Fruit fly (Drosophila melanogaster) whole organism, embryonic: Measurements from ENCODE around the gene Kmn1.

Experiments used
- Ada2b ChIP-seq: fragments of 200-800 bp; sonication (Bioruptor generic); IDR thresholded peaks from 2 replicates; pipeline ENCODE4 v1.3.6; 2022; ENCODE audit warnings: missing biosample characterization, missing genetic modification characterization
- Atf3 ChIP-seq: fragments of 200-800 bp; sonication (Bioruptor generic); optimal IDR thresholded peaks from 3 replicates; lab custom pipeline; 2016; ENCODE audit warnings: missing biosample characterization, missing genetic modification characterization
- Atf6 ChIP-seq: fragments of 200-800 bp; sonication (Bioruptor generic); IDR thresholded peaks from 2 replicates; pipeline ENCODE4 v1.3.6; 2022; ENCODE audit warnings: missing biosample characterization, missing genetic modification characterization
- Bdp1 ChIP-seq: fragments of 200-800 bp; sonication (Bioruptor generic); optimal IDR thresholded peaks from 3 replicates; lab custom pipeline; 2016; ENCODE audit warnings: missing biosample characterization, missing genetic modification characterization
- Blimp-1 ChIP-seq: fragments of 200-800 bp; sonication (Bioruptor generic); optimal IDR thresholded peaks from 3 replicates; lab custom pipeline; 2018; ENCODE audit warnings: missing biosample characterization, missing genetic modification characterization, mild to moderate bottlenecking, moderate library complexity, missing genetic modification reagents
- Bteb2 ChIP-seq: fragments of 200-800 bp; sonication (Bioruptor generic); optimal IDR thresholded peaks from 2 replicates; lab custom pipeline; 2016; ENCODE audit warnings: missing biosample characterization, missing genetic modification characterization
- CG10366 ChIP-seq: fragments of 200-800 bp; sonication (Bioruptor generic); IDR thresholded peaks from 2 replicates; pipeline ENCODE4 v1.3.6; 2022; ENCODE audit warnings: missing biosample characterization, missing genetic modification characterization
- CG10959 ChIP-seq: fragments of 200-800 bp; sonication (Bioruptor generic); IDR thresholded peaks from 2 replicates; pipeline ENCODE4 v1.3.6; 2022; ENCODE audit warnings: missing biosample characterization, missing genetic modification characterization
- CG11093 ChIP-seq: fragments of 200-800 bp; sonication (Bioruptor generic); IDR thresholded peaks from 3 replicates; pipeline ENCODE4 v1.3.6; 2022; ENCODE audit warnings: missing biosample characterization, missing genetic modification characterization
- CG11696 ChIP-seq: fragments of 200-800 bp; sonication (Bioruptor generic); IDR thresholded peaks from 2 replicates; pipeline ENCODE4 v1.3.6; 2022; ENCODE audit warnings: missing biosample characterization, missing genetic modification characterization
- CG12769 ChIP-seq: fragments of 200-800 bp; sonication (Bioruptor generic); optimal IDR thresholded peaks from 2 replicates; lab custom pipeline; 2019; ENCODE audit warnings: missing biosample characterization, mild to moderate bottlenecking, missing genetic modification characterization, moderate library complexity
- CG13894 ChIP-seq: fragments of 200-800 bp; sonication (Bioruptor generic); optimal IDR thresholded peaks from 3 replicates; lab custom pipeline; 2018; ENCODE audit warnings: missing biosample characterization, mild to moderate bottlenecking, missing genetic modification characterization, moderate library complexity
- CG14965 ChIP-seq: fragments of 200-800 bp; sonication (Bioruptor generic); optimal IDR thresholded peaks from 2 replicates; lab custom pipeline; 2016; ENCODE audit warnings: missing biosample characterization, missing genetic modification characterization, borderline replicate concordance
- CG15073 ChIP-seq: fragments of 200-800 bp; sonication (Bioruptor generic); optimal IDR thresholded peaks from 2 replicates; lab custom pipeline; 2016; ENCODE audit warnings: missing biosample characterization, missing genetic modification characterization
- CG17385 ChIP-seq: fragments of 200-800 bp; sonication (Bioruptor generic); optimal IDR thresholded peaks from 3 replicates; lab custom pipeline; 2018; ENCODE audit warnings: missing biosample characterization, mild to moderate bottlenecking, missing genetic modification characterization
- CG34422 ChIP-seq: fragments of 200-800 bp; sonication (Bioruptor generic); IDR thresholded peaks from 3 replicates; pipeline ENCODE4 v1.3.6; 2022; ENCODE audit warnings: missing biosample characterization, missing genetic modification characterization
- CG4328 ChIP-seq: fragments of 200-800 bp; sonication (Bioruptor generic); optimal IDR thresholded peaks from 3 replicates; lab custom pipeline; 2017; ENCODE audit warnings: missing biosample characterization, missing genetic modification reagents, missing genetic modification characterization
- CG4360 ChIP-seq: fragments of 200-800 bp; sonication (Bioruptor generic); IDR thresholded peaks from 2 replicates; pipeline ENCODE4 v1.3.6; 2022; ENCODE audit warnings: missing biosample characterization, missing genetic modification characterization
- CG4730 ChIP-seq: fragments of 200-800 bp; sonication (Bioruptor generic); IDR thresholded peaks from 2 replicates; pipeline ENCODE4 v1.3.6; 2022; ENCODE audit warnings: missing biosample characterization, missing genetic modification characterization
- CG6854 ChIP-seq: fragments of 200-800 bp; sonication (Bioruptor generic); optimal IDR thresholded peaks from 3 replicates; lab custom pipeline; 2017; ENCODE audit warnings: missing biosample characterization, mild to moderate bottlenecking, missing genetic modification characterization
- CG8765 ChIP-seq: fragments of 200-800 bp; sonication (Bioruptor generic); IDR thresholded peaks from 2 replicates; pipeline ENCODE4 v1.3.6; 2022; ENCODE audit warnings: missing biosample characterization, missing genetic modification characterization
- CoRest ChIP-seq: fragments of 200-800 bp; sonication (Bioruptor generic); optimal IDR thresholded peaks from 3 replicates; lab custom pipeline; 2018; ENCODE audit warnings: missing biosample characterization, mild to moderate bottlenecking, missing genetic modification characterization, moderate library complexity
- Dll ChIP-seq: fragments of 200-800 bp; sonication (Bioruptor generic); IDR thresholded peaks from 4 replicates; pipeline ENCODE4 v1.3.6; 2022; ENCODE audit warnings: missing biosample characterization, missing genetic modification characterization; ENCODE audit not compliant: partially characterized antibody
- GATAe ChIP-seq: fragments of 200-800 bp; sonication (Bioruptor generic); conservative IDR thresholded peaks from 2 replicates; pipeline ENCODE4 v1.3.6; 2022; ENCODE audit warnings: missing biosample characterization, missing genetic modification characterization
- Mrtf ChIP-seq: fragments of 200-800 bp; sonication (Bioruptor generic); IDR thresholded peaks from 3 replicates; pipeline ENCODE4 v1.3.6; 2022; ENCODE audit warnings: missing biosample characterization, missing genetic modification characterization
- NfI ChIP-seq: fragments of 200-800 bp; sonication (Bioruptor generic); optimal IDR thresholded peaks from 3 replicates; lab custom pipeline; 2018; ENCODE audit warnings: missing biosample characterization, mild to moderate bottlenecking, missing genetic modification characterization, moderate library complexity
- Oaz ChIP-seq: fragments of 200-800 bp; sonication (Bioruptor generic); IDR thresholded peaks from 2 replicates; pipeline ENCODE4 v1.3.6; 2022; ENCODE audit warnings: missing biosample characterization, missing genetic modification characterization
- PHDP ChIP-seq: fragments of 200-800 bp; sonication (Bioruptor generic); optimal IDR thresholded peaks from 3 replicates; lab custom pipeline; 2018; ENCODE audit warnings: missing biosample characterization, mild to moderate bottlenecking, missing genetic modification characterization, moderate library complexity
- Ptx1 ChIP-seq: fragments of 200-800 bp; sonication (Bioruptor generic); IDR thresholded peaks from 2 replicates; pipeline ENCODE4 v1.3.6; 2022; ENCODE audit warnings: missing biosample characterization, missing genetic modification characterization
- Six4 ChIP-seq: fragments of 200-800 bp; sonication (Bioruptor generic); optimal IDR thresholded peaks from 2 replicates; lab custom pipeline; 2016; ENCODE audit warnings: missing biosample characterization, missing genetic modification characterization
- Sox102F ChIP-seq: fragments of 200-800 bp; sonication (Bioruptor generic); optimal IDR thresholded peaks from 2 replicates; lab custom pipeline; 2018; ENCODE audit warnings: missing biosample characterization, mild to moderate bottlenecking, missing genetic modification characterization, moderate library complexity
- Usf ChIP-seq: fragments of 200-800 bp; sonication (Bioruptor generic); optimal IDR thresholded peaks from 2 replicates; lab custom pipeline; 2017; ENCODE audit warnings: missing genotype, missing biosample characterization, missing genetic modification characterization
- az2 ChIP-seq: fragments of 200-800 bp; sonication (Bioruptor generic); optimal IDR thresholded peaks from 3 replicates; lab custom pipeline; 2016; ENCODE audit warnings: missing biosample characterization, missing genetic modification characterization
- bab2 ChIP-seq: fragments of 200-800 bp; sonication (Bioruptor generic); optimal IDR thresholded peaks from 2 replicates; lab custom pipeline; 2016; ENCODE audit warnings: missing biosample characterization, missing genetic modification characterization
- btn ChIP-seq: fragments of 200-800 bp; sonication (Bioruptor generic); optimal IDR thresholded peaks from 2 replicates; lab custom pipeline; 2016; ENCODE audit warnings: missing biosample characterization, missing genetic modification characterization
- cato ChIP-seq: fragments of 200-800 bp; sonication (Bioruptor generic); optimal IDR thresholded peaks from 2 replicates; lab custom pipeline; 2016; ENCODE audit warnings: missing biosample characterization, missing genetic modification characterization, borderline replicate concordance
- chif ChIP-seq, 2 experiments: fragments of 200-800 bp; sonication (Bioruptor generic); optimal IDR thresholded peaks; 3 replicates each; lab custom pipeline; 2016; ENCODE audit warnings: missing biosample characterization in 2 of 2, missing genetic modification characterization in 2 of 2
- ci ChIP-seq: fragments of 200-800 bp; sonication (Bioruptor generic); IDR thresholded peaks from 3 replicates; pipeline ENCODE4 v1.3.6; 2022; ENCODE audit warnings: missing biosample characterization, missing genetic modification characterization
- dati ChIP-seq: fragments of 200-800 bp; sonication (Bioruptor generic); IDR thresholded peaks from 2 replicates; pipeline ENCODE4 v1.3.6; 2022; ENCODE audit warnings: missing biosample characterization, missing genetic modification characterization
- gt ChIP-seq: fragments of 200-800 bp; sonication (Bioruptor generic); IDR thresholded peaks from 2 replicates; pipeline ENCODE4 v1.3.6; 2022; ENCODE audit warnings: missing biosample characterization, missing genetic modification characterization
- jumu ChIP-seq: fragments of 200-800 bp; sonication (Bioruptor generic); optimal IDR thresholded peaks from 3 replicates; lab custom pipeline; 2016; ENCODE audit warnings: missing biosample characterization, missing genetic modification characterization
- lilli ChIP-seq: fragments of 200-800 bp; sonication (Bioruptor generic); optimal IDR thresholded peaks from 3 replicates; lab custom pipeline; 2016; ENCODE audit warnings: missing biosample characterization, missing genetic modification characterization
- lov ChIP-seq, 2 experiments: fragments of 200-800 bp in 1 of 2; fragments of >200 bp in 1 of 2; sonication (Bioruptor generic) in 1 of 2; IDR thresholded peaks in 1 of 2; optimal IDR thresholded peaks in 1 of 2; 2 replicates in 1 of 2; 3 replicates in 1 of 2; pipeline versions ENCODE4 v1.3.6 to Lab custom; 2017 to 2022; ENCODE audit warnings: missing biosample characterization in 1 of 2, missing genetic modification characterization in 1 of 2
- oc ChIP-seq: fragments of 200-800 bp; sonication (Bioruptor generic); optimal IDR thresholded peaks from 2 replicates; lab custom pipeline; 2018; ENCODE audit warnings: missing biosample characterization, mild to moderate bottlenecking, missing genetic modification characterization, moderate library complexity
- p53 ChIP-seq: fragments of 200-800 bp; sonication (Bioruptor generic); optimal IDR thresholded peaks from 2 replicates; lab custom pipeline; 2016; ENCODE audit warnings: missing biosample characterization, missing genetic modification characterization
- scrt ChIP-seq: fragments of 200-800 bp; sonication (Bioruptor generic); optimal IDR thresholded peaks from 2 replicates; lab custom pipeline; 2018; ENCODE audit warnings: missing biosample characterization, mild to moderate bottlenecking, missing genetic modification characterization, moderate library complexity
- sug ChIP-seq: fragments of 200-800 bp; optimal IDR thresholded peaks from 2 replicates; lab custom pipeline; 2019; ENCODE audit warnings: missing biosample characterization, mild to moderate bottlenecking, missing genetic modification characterization, moderate library complexity
- tx ChIP-seq: fragments of 200-800 bp; sonication (Bioruptor generic); optimal IDR thresholded peaks from 2 replicates; lab custom pipeline; 2016; ENCODE audit warnings: missing biosample characterization, missing genetic modification characterization
- usp ChIP-seq: fragments of >200 bp; optimal IDR thresholded peaks from 2 replicates; lab custom pipeline; 2017; ENCODE audit warnings: missing biosample characterization, missing genetic modification characterization
- vvl ChIP-seq: fragments of 200-800 bp; sonication (Bioruptor generic); IDR thresholded peaks from 2 replicates; pipeline ENCODE4 v1.3.6; 2022; ENCODE audit warnings: missing biosample characterization, missing genetic modification characterization

The Kmn1 gene

dm6 chrX:11528026-11528702 is 44.1 kb downstream of the Kmn1 start (continued):
- TF ChIP-seq Sox102F (peak; percentile 83), p53 (GFP tag; lab: Kevin White, UChicago) (no peak), CG8765 (GFP tag; lab: Robert Waterston, UW) (no peak; the same call in 1 of the 2 replicates), Six4 (GFP tag; lab: Kevin White, UChicago) (peak; percentile 78), CG10366 (peak; percentile 54), vvl (GFP tag; lab: Robert Waterston, UW) (peak; percentile 84), Bdp1 (GFP tag; lab: Kevin White, UChicago) (peak; percentile 29), lov (optimal IDR thresholded peaks at IDR 0.05; lab: Kevin White, UChicago) (no peak), lov (GFP tag; IDR thresholded peaks at IDR 0.05; lab: Robert Waterston, UW) (peak; percentile 89), PHDP (tag; lab: Kevin White, UChicago) (peak; percentile 78), btn (peak; percentile 10), CG11696 (GFP tag; lab: Robert Waterston, UW) (peak; percentile 87), CG11093 (GFP tag; lab: Robert Waterston, UW) (0 out of 3 replicates have a peak, but pooled peaks have one; percentile 46), Ptx1 (GFP tag; lab: Robert Waterston, UW) (peak; percentile 66), CG10959 (GFP tag; lab: Robert Waterston, UW) (peak; percentile 79), GATAe (no peak), usp (GFP tag; lab: Kevin White, UChicago) (no peak), ci (peak; percentile 94), CG6854 (GFP tag; lab: Kevin White, UChicago) (peak; percentile 1), dati (GFP tag; lab: Robert Waterston, UW) (no peak), Ada2b (GFP tag; lab: Robert Waterston, UW) (peak; percentile 63; the same call in 1 of the 2 replicates), az2 (GFP tag; lab: Kevin White, UChicago) (peak; percentile 86), CG15073 (GFP tag; lab: Kevin White, UChicago) (peak; percentile 12), CG4360 (GFP tag; lab: Robert Waterston, UW) (peak; percentile 59), cato (GFP tag; lab: Kevin White, UChicago) (peak; percentile 46), Atf3 (GFP tag; lab: Kevin White, UChicago) (peak; percentile 30), Blimp-1 (peak; percentile 89), NfI (peak; percentile 47), Mrtf (GFP tag; lab: Robert Waterston, UW) (peak; percentile 71), Atf6 (GFP tag; lab: Robert Waterston, UW) (peak; percentile 31; the same call in 1 of the 2 replicates), CG4328 (GFP tag; lab: Kevin White, UChicago) (peak; percentile 61), CG13894 (no peak), Dll (GFP tag; lab: Robert Waterston, UW) (no peak), chif (GFP tag; optimal IDR thresholded peaks at IDR 0.05; lab: Kevin White, UChicago) (peak; percentile 61 to 72), Oaz (GFP tag; lab: Robert Waterston, UW) (no peak), tx (no peak), lilli (GFP tag; lab: Kevin White, UChicago) (peak; percentile 64), Bteb2 (no peak), bab2 (peak; percentile 56), CG4730 (peak; percentile 60), CG12769 (tag; lab: Kevin White, UChicago) (peak; percentile 7), scrt (peak; percentile 16), sug (tag; lab: Kevin White, UChicago) (peak; percentile 32), jumu (GFP tag; lab: Kevin White, UChicago) (peak; percentile 21), Usf (GFP tag; lab: Kevin White, UChicago) (peak; percentile 65), CG17385 (GFP tag; lab: Kevin White, UChicago) (peak; percentile 75), oc (tag; lab: Kevin White, UChicago) (peak; percentile 82), CoRest (tag; lab: Kevin White, UChicago) (peak; percentile 86), CG34422 (GFP tag; lab: Robert Waterston, UW) (no peak; the same call in 2 of the 3 replicates), CG14965 (GFP tag; lab: Kevin White, UChicago) (no peak), gt (GFP tag; lab: Robert Waterston, UW) (peak; percentile 48; the same call in 1 of the 2 replicates)
